Fruit fly (Drosophila melanogaster): ENCODE results near the gene dl.

The dl gene

DNA sequence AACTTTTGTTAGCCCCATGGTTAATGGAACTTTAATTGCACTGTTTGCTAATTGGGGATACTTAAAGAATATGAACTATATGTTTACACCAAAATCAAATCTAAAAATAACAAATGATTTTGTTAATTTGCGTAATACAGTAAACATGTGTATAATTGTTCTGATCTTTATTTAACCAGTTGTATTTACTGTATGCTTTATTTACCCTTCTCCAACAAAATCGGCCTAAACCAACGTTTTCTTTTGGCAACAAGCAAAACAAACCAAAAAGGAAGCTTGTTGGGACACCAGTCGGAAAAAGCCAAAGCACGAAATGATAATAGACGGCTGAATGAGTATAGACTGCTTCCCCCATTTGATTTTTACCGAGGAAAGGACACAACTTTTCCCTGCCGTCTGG, 20.5 kb upstream of the dl start (continued):
- TF ChIP-seq CG13296 (GFP tag; optimal IDR thresholded peaks at IDR 0.05) (peak; percentile 41), CG17612 (GFP tag; IDR thresholded peaks at IDR 0.05) (peak; percentile 44; the same call in 1 of the 2 replicates), CG15011 (GFP tag; optimal IDR thresholded peaks at IDR 0.05) (peak; percentile 78), CG10462 (GFP tag; optimal IDR thresholded peaks at IDR 0.05) (no peak), CG11696 (GFP tag; IDR thresholded peaks at IDR 0.05) (peak; percentile 56; the same call in 1 of the 2 replicates), CG11695 (GFP tag; IDR thresholded peaks at IDR 0.05) (0 out of 3 replicates have a peak, but pooled peaks have one; percentile 44), CG1792 (GFP tag; optimal IDR thresholded peaks at IDR 0.05) (peak; percentile 22), CG7556 (GFP tag; optimal IDR thresholded peaks at IDR 0.05) (peak; percentile 52), CG31441 (GFP tag; IDR thresholded peaks at IDR 0.05) (no peak), HLH54F (GFP tag; optimal IDR thresholded peaks at IDR 0.05) (peak; percentile 2), CG3163 (GFP tag; optimal IDR thresholded peaks at IDR 0.05) (peak; percentile 14), Myb (GFP tag; optimal IDR thresholded peaks at IDR 0.05) (peak; percentile 35), ac (GFP tag; optimal IDR thresholded peaks at IDR 0.05) (no peak), hkb (optimal IDR thresholded peaks at IDR 0.05) (no peak), hkb (GFP tag; IDR thresholded peaks at IDR 0.05) (peak; percentile 65), CG31365 (tag; optimal IDR thresholded peaks at IDR 0.05) (peak; percentile 37), p53 (GFP tag; optimal IDR thresholded peaks at IDR 0.05) (no peak), Sry-δ (GFP tag; optimal IDR thresholded peaks at IDR 0.05) (peak; percentile 14), abd-A (tag; optimal IDR thresholded peaks at IDR 0.05) (no peak), dimm (GFP tag; IDR thresholded peaks at IDR 0.05) (no peak), z (GFP tag; IDR thresholded peaks at IDR 0.05) (no peak), Side (GFP tag; optimal IDR thresholded peaks at IDR 0.05) (peak; percentile 15), CG2889 (GFP tag; IDR thresholded peaks at IDR 0.05) (no peak), Chrac-16 (GFP tag; optimal IDR thresholded peaks at IDR 0.05) (no peak), gro (GFP tag; optimal IDR thresholded peaks at IDR 0.05) (peak; percentile 93), pho (GFP tag; optimal IDR thresholded peaks at IDR 0.05) (peak; percentile 59), gsb (GFP tag; IDR thresholded peaks at IDR 0.05) (peak; percentile 66), tin (GFP tag; optimal IDR thresholded peaks at IDR 0.05) (no peak), CG17328 (GFP tag; IDR thresholded peaks at IDR 0.05) (no peak), trh (GFP tag; optimal IDR thresholded peaks at IDR 0.05) (no peak), tio (GFP tag; optimal IDR thresholded peaks at IDR 0.05) (no peak), yki (optimal IDR thresholded peaks at IDR 0.05) (no peak), CG8359 (GFP tag; optimal IDR thresholded peaks at IDR 0.05; ENCODE audit: borderline replicate concordance) (no peak), CG18619 (GFP tag; optimal IDR thresholded peaks at IDR 0.05) (peak; percentile 68), CG34422 (GFP tag; IDR thresholded peaks at IDR 0.05) (peak; percentile 42; the same call in 1 of the 3 replicates), mirr (GFP tag; optimal IDR thresholded peaks at IDR 0.05) (peak; percentile 62), exex (tag; optimal IDR thresholded peaks at IDR 0.05) (peak; percentile 33), slbo (GFP tag; IDR thresholded peaks at IDR 0.05) (no peak), CG4854 (GFP tag; optimal IDR thresholded peaks at IDR 0.05) (peak; percentile 66), CG3281 (GFP tag; optimal IDR thresholded peaks at IDR 0.05) (peak; percentile 90), CG10543 (GFP tag; optimal IDR thresholded peaks at IDR 0.05) (peak; percentile 69), Vsx1 (GFP tag; optimal IDR thresholded peaks at IDR 0.05) (peak; percentile 33), PHDP (tag; optimal IDR thresholded peaks at IDR 0.05) (peak; percentile 85), pfk (GFP tag; optimal IDR thresholded peaks at IDR 0.05) (peak; percentile 16), Dip3 (GFP tag; optimal IDR thresholded peaks at IDR 0.05) (peak; percentile 49), sisA (GFP tag; IDR thresholded peaks at IDR 0.05) (no peak), CG31224 (GFP tag; IDR thresholded peaks at IDR 0.05) (no peak), CG12299 (tag; optimal IDR thresholded peaks at IDR 0.05) (peak; percentile 71), gce (GFP tag; IDR thresholded peaks at IDR 0.05) (no peak), Eip74EF (GFP tag; optimal IDR thresholded peaks at IDR 0.05) (no peak), gt (GFP tag; IDR thresholded peaks at IDR 0.05) (no peak), gcm (GFP tag; optimal IDR thresholded peaks at IDR 0.05) (no peak), bbx (GFP tag; IDR thresholded peaks at IDR 0.05; ENCODE audit: partially characterized antibody) (no peak)
